Fruit fly (Drosophila melanogaster): Measurements from ENCODE around the gene CASK.

CASK gene

DNA sequence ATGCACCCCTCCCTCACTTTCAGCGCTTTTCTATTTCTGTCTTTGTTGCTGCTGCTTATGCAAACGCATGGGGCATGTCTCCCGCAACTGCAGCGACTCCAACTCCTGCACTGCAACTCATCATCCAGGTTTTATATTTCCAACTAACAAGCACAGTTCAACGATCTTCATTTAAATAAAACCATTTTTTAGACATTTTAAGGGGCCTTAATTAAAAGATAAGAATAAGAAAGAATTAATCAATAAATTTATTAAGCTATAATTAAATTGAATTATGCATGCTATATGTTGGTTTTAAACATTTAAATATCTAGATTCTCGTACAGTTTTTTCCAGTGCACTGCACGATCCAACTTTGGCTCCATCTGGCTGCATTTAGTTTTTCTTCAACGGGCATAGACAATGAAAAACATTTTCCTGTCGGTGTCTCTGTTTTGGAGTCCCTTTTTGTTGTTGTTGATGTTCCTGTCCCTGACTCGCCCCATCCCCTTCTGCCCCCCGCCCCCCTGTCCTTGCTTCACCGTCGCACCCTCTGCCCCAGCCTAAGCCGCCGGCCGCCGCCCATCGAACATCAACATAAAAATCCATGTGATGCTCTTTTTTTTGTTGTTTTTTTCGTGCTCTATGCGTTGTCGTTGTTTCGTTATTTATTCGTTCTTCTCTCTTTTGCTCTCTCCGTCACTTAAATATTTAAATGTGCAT lies 6.5 kb upstream of the CASK start:
- TF ChIP-seq CG17801 (GFP tag; optimal IDR thresholded peaks at IDR 0.05; ENCODE audit: partially characterized antibody), result no peak

DNA sequence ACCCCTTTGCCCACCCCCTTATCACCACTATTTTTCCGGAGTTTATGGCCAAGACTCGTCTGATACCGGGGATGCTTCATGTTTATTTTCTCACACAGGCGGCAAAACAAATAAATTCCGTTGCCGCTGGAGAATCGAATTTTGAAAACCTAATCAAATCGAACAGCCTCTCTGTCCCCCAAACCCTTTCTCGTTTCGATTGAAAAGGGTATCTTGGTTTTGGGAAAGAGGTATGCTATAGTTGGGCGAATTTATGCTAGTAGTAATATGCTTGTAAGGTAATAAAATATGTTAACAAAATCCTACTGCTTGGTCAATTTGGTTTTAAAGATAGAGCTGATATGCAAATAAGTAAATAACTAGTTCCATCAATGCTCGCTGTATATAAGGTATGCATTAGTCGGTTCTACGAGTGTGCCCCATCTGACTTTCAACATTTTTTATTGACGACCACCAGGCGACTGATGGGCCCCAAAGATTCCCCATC lies 5.6 kb upstream of the CASK start:
- no peak for TF ChIP-seq CG17801 (GFP tag; optimal IDR thresholded peaks at IDR 0.05; ENCODE audit: partially characterized antibody)

DNA sequence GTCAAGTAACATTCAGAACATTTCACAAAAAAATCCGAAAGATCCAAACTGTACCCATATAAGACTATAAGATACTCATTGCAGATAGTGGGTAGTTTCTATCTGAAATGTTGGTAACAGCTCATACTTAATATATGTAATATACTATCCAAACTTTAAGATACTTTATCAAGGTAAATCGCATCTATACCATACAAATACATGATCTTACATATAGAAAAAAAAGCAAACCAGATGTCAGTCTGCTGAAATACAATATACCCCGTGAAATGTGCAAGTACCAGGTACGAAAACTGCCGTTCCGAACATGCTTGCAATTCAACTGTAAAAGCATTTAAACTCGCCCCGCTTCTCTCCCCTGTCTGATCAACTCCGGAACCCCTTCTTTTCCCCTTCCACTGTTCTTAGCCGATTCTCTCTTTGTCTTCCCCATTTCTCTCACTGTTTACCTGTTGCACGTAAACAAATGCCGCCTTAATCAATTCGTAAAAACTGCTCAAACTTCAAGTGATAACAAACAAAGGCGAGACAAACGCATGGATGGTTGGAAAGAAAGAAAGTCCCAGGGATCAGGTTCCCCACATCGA lies 5.1 kb upstream of the CASK start:
- no peak for TF ChIP-seq CG17801 (GFP tag; optimal IDR thresholded peaks at IDR 0.05; ENCODE audit: partially characterized antibody)

DNA sequence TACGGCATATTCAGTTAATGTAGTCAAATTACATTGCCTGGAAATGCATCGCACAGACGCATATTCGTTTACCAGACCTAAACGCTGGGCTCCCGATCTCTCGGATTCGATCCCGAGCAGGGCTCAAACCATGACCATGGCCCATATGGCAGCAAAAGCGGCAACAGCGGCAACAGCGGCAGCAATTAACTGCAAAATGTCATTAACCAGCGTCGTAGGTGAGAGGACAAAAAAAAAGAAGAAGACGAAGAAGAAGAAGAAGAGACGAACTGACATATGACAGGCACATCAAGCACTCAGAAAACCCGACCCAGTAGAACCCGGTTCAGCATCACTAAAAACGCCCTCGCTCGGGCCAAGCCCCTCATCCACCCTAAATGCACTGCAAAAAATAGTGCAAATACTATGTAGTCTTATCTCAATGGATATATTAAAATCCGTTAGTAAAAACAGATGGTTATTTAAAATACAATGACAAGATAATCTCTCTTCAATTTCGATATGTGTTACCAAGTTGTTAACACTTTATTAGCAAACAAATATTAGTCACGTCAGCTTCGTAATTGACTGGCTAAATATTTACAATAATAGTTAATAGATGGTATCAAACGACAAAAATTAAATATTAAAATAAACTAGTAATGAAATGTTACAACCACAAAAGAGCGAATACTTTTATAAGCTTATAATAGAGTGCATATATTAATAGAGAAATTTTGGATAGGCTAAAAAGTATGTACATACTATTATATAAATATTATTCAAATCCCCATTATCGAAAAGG lies 3.5 kb upstream of the CASK start:
- no peak for TF ChIP-seq CG17801 (GFP tag; optimal IDR thresholded peaks at IDR 0.05; ENCODE audit: partially characterized antibody)

DNA sequence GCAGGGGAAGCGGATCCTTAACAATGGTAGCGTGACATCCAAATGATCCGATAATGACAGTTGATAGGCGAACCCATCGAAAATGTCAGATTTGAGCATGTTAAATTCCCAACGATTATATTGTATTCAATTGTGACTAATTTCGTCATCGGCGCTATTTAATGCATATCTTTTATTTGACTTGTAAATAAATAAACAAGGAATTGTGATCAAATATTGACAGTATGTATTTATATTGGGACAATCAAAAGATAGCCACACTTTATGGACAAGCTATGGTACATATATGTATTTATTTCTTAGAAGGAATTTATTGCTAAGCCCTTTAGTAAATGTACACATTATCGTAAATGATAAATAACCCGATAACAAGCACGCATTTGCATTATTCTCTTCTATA lies 2.7 kb upstream of the CASK start:
- TF ChIP-seq CG17801 (GFP tag; optimal IDR thresholded peaks at IDR 0.05; ENCODE audit: partially characterized antibody), result no peak

DNA sequence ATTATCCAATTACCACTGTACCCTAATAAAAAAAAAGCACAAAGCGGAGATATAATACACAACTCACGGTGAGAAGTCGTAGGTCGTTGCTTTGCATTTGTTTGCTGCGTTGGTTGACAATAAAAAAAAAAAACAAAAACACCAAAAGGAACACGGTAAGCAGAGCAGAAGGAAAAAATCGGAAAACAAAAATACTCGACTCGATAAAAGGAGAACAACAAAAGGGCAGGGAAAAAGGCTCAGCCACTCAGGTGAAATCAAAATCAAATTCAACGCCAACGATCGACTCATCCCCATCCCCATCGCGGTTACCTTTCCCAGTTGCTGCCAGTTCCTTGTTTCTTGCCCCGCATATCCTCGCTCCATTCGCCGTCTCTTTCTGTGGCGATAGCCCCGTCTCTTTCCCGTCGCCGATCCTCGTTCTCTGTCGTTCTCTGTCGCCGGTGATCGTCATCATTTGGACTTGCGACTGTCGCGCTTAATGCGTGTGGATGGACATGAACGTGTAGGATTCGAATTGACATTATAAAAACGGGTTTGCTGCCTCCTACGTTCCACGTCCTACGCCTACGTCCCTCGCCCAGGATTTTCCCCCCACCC lies 2.0 kb upstream of the CASK start:
- no peak for TF ChIP-seq CG17801 (GFP tag; optimal IDR thresholded peaks at IDR 0.05; ENCODE audit: partially characterized antibody)

DNA sequence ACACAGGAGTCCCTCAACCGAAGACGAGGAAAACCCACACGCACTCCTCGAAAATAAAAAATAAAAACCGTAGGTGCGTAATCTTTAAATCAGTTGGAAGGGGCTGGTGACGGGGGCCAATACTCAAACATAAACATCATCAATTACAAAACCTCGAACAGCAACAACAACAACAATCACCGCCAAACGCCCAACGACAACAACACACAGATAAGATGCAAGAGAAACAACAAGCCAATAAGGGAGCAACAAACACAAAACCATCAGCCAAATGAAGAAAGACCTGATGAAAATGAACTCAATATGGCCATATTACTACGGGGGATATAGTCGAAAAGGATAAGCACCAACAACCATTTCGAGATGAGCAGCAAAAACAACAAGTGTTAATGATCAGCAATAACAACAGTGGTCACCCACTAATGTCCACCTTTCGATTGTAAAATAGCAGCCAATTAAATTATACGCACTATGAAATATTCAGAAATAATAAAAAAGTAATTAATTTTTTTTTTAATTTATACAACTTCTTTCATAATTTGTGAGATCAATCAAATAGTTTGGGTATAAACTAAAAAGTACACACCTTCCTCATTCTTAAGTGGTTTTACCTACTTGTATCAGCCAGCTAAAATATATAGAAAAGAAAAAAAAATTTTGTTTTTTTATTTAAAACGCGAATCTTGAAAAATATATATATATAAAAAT lies 1.4 kb upstream of the CASK start:
- TF ChIP-seq CG17801 (GFP tag; optimal IDR thresholded peaks at IDR 0.05; ENCODE audit: partially characterized antibody), result peak; percentile 72

DNA sequence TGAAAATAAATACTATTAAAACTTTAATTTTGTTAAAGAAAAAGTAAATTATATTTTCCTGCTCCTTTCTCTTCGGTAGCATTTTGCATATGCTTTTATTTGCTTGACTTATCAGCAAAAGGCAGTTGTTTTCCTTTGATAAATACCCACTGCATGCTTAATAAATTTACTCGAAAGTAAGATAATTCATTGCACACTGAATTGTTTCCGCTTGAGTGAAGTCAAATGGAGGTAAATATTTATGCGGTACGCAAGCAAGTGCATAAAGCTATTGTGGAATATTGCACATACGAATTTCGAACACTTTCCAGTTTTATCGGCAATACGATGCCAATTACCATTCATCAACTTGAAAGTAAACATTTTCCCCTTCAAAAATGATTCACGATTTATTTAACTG lies 602 bp upstream of the CASK start:
- no peak for TF ChIP-seq CG17801 (GFP tag; optimal IDR thresholded peaks at IDR 0.05; ENCODE audit: partially characterized antibody)

DNA sequence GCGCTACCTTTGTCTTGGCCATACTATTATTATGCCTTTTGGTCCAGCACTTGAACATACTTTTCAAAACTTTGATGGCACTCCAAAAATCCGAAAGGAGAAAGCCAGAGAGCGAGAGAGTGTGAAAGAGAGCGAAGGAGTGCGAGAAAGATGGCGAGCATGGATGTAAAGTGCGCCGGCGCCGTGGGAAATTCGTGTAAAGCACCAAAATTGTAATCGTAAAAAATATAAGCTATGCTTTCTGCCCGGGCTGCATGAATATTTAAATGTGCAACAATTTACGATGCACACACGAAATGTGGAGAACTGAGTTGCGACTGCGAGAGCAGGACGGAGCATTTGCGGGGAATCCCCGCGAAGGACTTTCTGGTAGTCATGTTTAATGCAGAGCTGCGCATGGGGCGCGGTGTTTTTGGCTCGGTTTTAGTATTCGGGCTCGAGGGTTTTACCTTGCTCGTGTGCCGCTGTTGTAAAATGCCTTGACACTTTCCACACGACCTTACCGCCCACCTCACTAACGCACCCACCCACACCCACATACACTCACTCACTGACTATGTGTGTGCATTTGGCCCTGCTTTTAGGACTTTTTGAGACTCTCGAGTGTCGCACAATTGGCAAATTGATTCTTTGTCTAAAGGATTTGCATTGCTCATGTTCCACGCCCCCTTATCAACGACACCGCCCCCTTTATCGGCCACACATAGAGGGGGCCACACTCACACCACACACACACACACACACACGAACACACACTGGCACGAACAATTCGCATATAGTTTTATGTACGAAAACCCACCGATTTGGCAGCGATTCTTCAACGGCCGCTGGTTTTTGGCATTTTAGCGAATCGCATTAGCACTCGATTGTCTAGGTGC lies 551 bp downstream of the CASK start:
- TF ChIP-seq CG17801 (GFP tag; optimal IDR thresholded peaks at IDR 0.05; ENCODE audit: partially characterized antibody), result peak; percentile 18

DNA sequence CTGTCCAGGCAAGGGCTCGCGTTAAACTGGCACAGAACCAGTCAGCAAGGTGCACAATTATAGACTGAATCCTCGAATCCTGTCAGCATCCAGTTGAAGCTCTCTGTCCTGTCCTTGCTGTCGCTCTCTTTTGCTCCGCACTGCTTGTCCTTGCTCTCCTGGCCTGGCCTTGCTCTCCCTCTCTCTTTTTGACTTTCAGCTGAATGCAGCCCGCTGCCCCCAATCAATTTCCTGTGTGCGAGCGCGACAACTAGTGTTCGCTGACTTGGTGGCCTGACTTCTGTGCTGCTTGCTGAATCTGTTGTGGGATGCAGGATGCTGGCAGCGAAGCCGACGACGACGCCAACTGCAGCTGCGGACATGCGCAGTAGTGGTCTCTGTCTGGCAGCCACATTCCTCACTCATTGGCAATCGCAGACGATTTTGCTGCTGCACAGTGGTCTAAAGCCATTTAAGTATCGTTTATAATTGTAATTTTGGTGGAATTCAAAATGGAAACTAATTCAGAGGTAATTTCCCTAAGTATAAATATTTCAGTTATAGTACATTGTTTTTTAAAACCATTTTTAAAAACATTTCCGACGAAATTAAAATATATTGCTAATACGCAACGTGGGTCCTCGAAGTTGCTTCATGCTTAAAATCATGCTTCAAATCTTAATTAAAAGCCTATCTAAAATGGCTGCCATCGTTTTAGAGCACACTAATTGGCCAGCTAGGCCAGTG lies 13.7 kb downstream of the CASK start:
- TF ChIP-seq CG17801 (GFP tag; optimal IDR thresholded peaks at IDR 0.05; ENCODE audit: partially characterized antibody), result no peak

DNA sequence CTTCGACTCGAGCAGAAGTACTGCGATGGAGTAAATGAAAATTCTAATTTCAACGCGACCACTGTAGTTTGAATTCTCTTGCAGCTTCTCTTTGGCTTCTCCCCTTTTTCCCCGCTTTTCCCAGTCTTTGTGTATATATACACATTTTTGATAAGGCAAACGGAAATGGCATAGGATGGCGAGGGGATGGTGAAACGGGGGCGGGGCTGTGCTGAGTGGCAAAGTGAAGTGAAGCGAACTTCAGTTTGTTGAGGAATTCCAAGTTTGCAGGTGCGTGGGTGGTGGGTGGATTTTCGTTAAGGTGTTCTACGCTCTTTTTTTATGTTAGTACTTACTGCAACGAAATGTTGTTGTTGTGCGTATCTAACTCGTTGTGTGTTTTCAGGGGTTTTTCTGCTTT lies 15.2 kb downstream of the CASK start:
- no peak for TF ChIP-seq CG17801 (GFP tag; optimal IDR thresholded peaks at IDR 0.05; ENCODE audit: partially characterized antibody)

DNA sequence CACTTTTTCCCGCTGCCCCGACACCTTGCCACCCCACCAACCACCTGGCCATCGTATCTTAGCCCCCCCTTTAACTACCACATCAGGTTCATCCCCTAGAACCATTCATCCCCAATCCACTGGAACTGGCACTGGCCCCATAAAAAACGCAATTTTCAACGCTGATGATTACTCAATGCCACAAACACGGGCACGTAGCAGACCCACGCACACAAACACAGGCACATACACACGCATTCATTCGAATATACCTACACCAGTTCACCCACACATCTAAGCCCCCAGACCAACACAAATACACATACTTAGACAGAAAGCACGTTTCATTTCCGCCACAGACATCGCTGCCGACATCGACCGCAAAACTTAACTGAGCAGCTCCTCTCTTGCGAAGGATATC lies 28.7 kb downstream of the CASK start:
- no peak for TF ChIP-seq CG17801 (GFP tag; optimal IDR thresholded peaks at IDR 0.05; ENCODE audit: partially characterized antibody)

DNA sequence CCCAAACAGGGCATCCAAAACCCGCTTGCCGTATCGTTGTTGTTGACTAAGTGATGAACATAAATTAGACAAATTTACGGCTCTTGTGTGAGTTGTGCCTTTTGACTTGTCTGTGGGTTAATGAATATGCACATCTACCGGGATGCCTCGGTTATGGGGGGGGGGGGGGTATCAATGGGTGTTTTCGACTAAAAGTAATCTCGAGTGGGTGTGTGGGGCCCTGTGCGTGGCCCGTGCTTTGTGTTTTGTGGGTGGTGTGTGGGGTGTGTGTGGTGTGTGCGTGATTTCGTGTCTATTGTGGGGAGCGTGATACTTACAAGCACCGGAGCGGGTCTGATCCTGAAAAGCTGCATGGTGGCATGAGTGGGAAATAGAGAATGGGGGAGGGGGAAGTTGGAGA lies 32.1 kb downstream of the CASK start:
- no peak for TF ChIP-seq CG17801 (GFP tag; optimal IDR thresholded peaks at IDR 0.05; ENCODE audit: partially characterized antibody)

Data from ovary, adult (tissue).